Fruit fly (Drosophila melanogaster): ENCODE measurements around the gene CG31076.

Gene CG31076

DNA sequence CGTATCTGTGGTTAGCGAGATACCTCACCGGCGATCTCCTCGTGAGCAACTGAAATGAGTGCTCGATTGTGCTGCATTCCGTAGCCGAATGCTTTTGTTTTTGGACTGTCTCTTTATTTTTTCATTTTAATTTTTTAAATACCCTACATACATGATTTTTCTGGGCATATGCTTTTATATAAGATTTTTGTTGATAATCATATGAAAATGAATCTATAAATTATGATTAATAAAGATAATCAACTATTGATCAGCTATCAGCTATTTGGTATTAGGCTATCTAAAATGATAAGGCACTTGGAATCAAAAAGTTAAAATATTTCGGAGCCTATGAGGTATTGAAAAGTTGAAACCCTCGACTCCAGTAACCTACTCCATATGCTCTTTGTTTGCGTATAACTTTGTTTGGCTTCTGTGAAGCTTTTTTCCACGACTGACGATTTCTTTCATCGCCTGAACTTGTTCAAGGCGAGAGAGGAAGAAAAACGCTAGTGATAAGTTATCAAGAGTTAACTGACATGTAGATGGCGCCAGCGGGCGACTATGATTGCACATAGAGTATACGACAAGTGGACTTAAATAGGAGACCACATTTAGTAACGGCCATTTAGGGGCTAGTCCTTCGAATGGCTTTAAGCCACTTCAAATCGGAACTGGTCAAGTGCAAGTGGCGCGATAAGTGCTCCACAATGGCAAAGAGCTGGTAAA lies at the start of gene CG31076:
CG31076 (minus strand) TSS at position 51 of the 708 bp plus-strand sequence.
- TF ChIP-seq CG6792 (GFP tag; optimal IDR thresholded peaks at IDR 0.05): peak; percentile 60
- peak; percentile 53 for TF ChIP-seq CG3032 (tag; optimal IDR thresholded peaks at IDR 0.05)
- peak; percentile 81 for TF ChIP-seq Met (GFP tag; optimal IDR thresholded peaks at IDR 0.05)
- no peak for TF ChIP-seq Hr38 (GFP tag; optimal IDR thresholded peaks at IDR 0.05)
- TF ChIP-seq fkh (GFP tag; optimal IDR thresholded peaks at IDR 0.05): peak; percentile 70
- peak; percentile 36 for TF ChIP-seq OdsH (GFP tag; optimal IDR thresholded peaks at IDR 0.05)
- 0 out of 2 replicates have a peak, but pooled peaks have one; percentile 24 for TF ChIP-seq CG15336 (GFP tag; IDR thresholded peaks at IDR 0.05)
- TF ChIP-seq CG1621 (tag; optimal IDR thresholded peaks at IDR 0.05): no peak
- TF ChIP-seq Eip75B (GFP tag; optimal IDR thresholded peaks at IDR 0.05): peak; percentile 72
- peak; percentile 34; the same call in 1 of the 3 replicates for TF ChIP-seq CG8119 (GFP tag; IDR thresholded peaks at IDR 0.05)
- TF ChIP-seq salr (GFP tag; optimal IDR thresholded peaks at IDR 0.05): no peak
- TF ChIP-seq eg (GFP tag; IDR thresholded peaks at IDR 0.05): 0 out of 3 replicates have a peak, but pooled peaks have one; percentile 38
- TF ChIP-seq vri (GFP tag; optimal IDR thresholded peaks at IDR 0.05): peak; percentile 48
- TF ChIP-seq Sox15 (GFP tag; optimal IDR thresholded peaks at IDR 0.05): peak; percentile 5
- TF ChIP-seq CG6808 (GFP tag; optimal IDR thresholded peaks at IDR 0.05): peak; percentile 44
- peak; percentile 44 for TF ChIP-seq Hr4 (GFP tag; optimal IDR thresholded peaks at IDR 0.05)
- no peak for TF ChIP-seq CG9139 (GFP tag; optimal IDR thresholded peaks at IDR 0.05)
- TF ChIP-seq CG31627 (GFP tag; optimal IDR thresholded peaks at IDR 0.05): peak; percentile 56
- peak; percentile 32 for TF ChIP-seq CG10631 (GFP tag; optimal IDR thresholded peaks at IDR 0.05)
- TF ChIP-seq fd59A (GFP tag; optimal IDR thresholded peaks at IDR 0.05): no peak
- TF ChIP-seq Eip93F (GFP tag; optimal IDR thresholded peaks at IDR 0.05): peak; percentile 83
- TF ChIP-seq Sox14 (GFP tag; optimal IDR thresholded peaks at IDR 0.05): peak; percentile 77
- peak; percentile 94 for TF ChIP-seq svp (GFP tag)
- TF ChIP-seq dac (GFP tag; optimal IDR thresholded peaks at IDR 0.05): no peak
- peak; percentile 65 for TF ChIP-seq CG7368 (GFP tag; optimal IDR thresholded peaks at IDR 0.05)
- TF ChIP-seq Sox102F (GFP tag; optimal IDR thresholded peaks at IDR 0.05): peak; percentile 68
- TF ChIP-seq Eip78C (GFP tag): peak; percentile 93
- peak; percentile 46 for TF ChIP-seq CG11762 (GFP tag; optimal IDR thresholded peaks at IDR 0.05; ENCODE audit: insufficient read depth)
- TF ChIP-seq Ets96B (tag; optimal IDR thresholded peaks at IDR 0.05): peak; percentile 50
- peak; percentile 60 for TF ChIP-seq Smox (GFP tag; optimal IDR thresholded peaks at IDR 0.05)
- peak; percentile 81 for TF ChIP-seq esn (GFP tag; optimal IDR thresholded peaks at IDR 0.05)
- TF ChIP-seq CG3919 (GFP tag; optimal IDR thresholded peaks at IDR 0.05): peak; percentile 65
- peak; percentile 77 for TF ChIP-seq cyc (GFP tag; optimal IDR thresholded peaks at IDR 0.05)
- peak; percentile 15 to 57 for TF ChIP-seq ss (GFP tag; optimal IDR thresholded peaks at IDR 0.05)
- TF ChIP-seq Gug (GFP tag; IDR thresholded peaks at IDR 0.05): no peak
- peak; percentile 85 for TF ChIP-seq topi (GFP tag; optimal IDR thresholded peaks at IDR 0.05)
- TF ChIP-seq CG32006 (GFP tag; optimal IDR thresholded peaks at IDR 0.05): peak; percentile 9
- TF ChIP-seq CG6276 (GFP tag; optimal IDR thresholded peaks at IDR 0.05): peak; percentile 65
- TF ChIP-seq lz (GFP tag; optimal IDR thresholded peaks at IDR 0.05): peak; percentile 73
- TF ChIP-seq Blimp-1 (GFP tag; optimal IDR thresholded peaks at IDR 0.05): peak; percentile 53
- no peak for TF ChIP-seq CG6854 (GFP tag; optimal IDR thresholded peaks at IDR 0.05)
- TF ChIP-seq Lpt (GFP tag; optimal IDR thresholded peaks at IDR 0.05): peak; percentile 26
- peak; percentile 34 for TF ChIP-seq Ets21C (GFP tag; optimal IDR thresholded peaks at IDR 0.05)
- TF ChIP-seq fd85E (GFP tag; optimal IDR thresholded peaks at IDR 0.05): no peak
- no peak for TF ChIP-seq net (GFP tag; optimal IDR thresholded peaks at IDR 0.05)
- peak; percentile 43 for TF ChIP-seq pdm3 (GFP tag; optimal IDR thresholded peaks at IDR 0.05)
- no peak for TF ChIP-seq CG11294 (GFP tag; IDR thresholded peaks at IDR 0.05)
- peak; percentile 57 for TF ChIP-seq CG11902 (GFP tag; optimal IDR thresholded peaks at IDR 0.05)
- TF ChIP-seq CG4318 (GFP tag; optimal IDR thresholded peaks at IDR 0.05): no peak
- peak; percentile 67 for TF ChIP-seq dsx (GFP tag; optimal IDR thresholded peaks at IDR 0.05; ENCODE audit: poor library complexity, severe bottlenecking)
- TF ChIP-seq CG6163 (GFP tag; IDR thresholded peaks at IDR 0.05): no peak
